Worm (Caenorhabditis elegans) whole organism, mixed stage, embryonic: ENCODE data around the gene W03C9.5.
A peak's percentile ranks its signal among the peaks of the same experiment; 100 is the strongest.

Experiments
- M03D4.4 ChIP-seq: sonication (generic microtip); optimal IDR thresholded peaks from 2 replicates; lab custom pipeline; 2017; ENCODE audit warnings: mild to moderate bottlenecking, missing genetic modification characterization, missing compliant biosample characterization
- bed-3 ChIP-seq: fragments of 200-800 bp; sonication (Bioruptor generic); optimal IDR thresholded peaks from 3 replicates; lab custom pipeline; 2018; ENCODE audit warnings: mild to moderate bottlenecking, missing genetic modification characterization, moderate library complexity, missing compliant biosample characterization
- blmp-1 ChIP-seq: fragments of 150-350 bp; optimal IDR thresholded peaks from 2 replicates; lab custom pipeline; 2014; ENCODE audit warnings: missing biosample characterization, missing genetic modification characterization
- ceh-39 ChIP-seq: fragments of 150-350 bp; optimal IDR thresholded peaks from 2 replicates; lab custom pipeline; 2014; ENCODE audit warnings: missing biosample characterization, missing genetic modification characterization
- ceh-83 ChIP-seq: fragments of 200-800 bp; sonication (Bioruptor generic); optimal IDR thresholded peaks from 2 replicates; lab custom pipeline; 2018; ENCODE audit warnings: mild to moderate bottlenecking, missing genetic modification characterization, missing compliant biosample characterization
- ces-1 ChIP-seq: fragments of 150-350 bp; optimal IDR thresholded peaks from 2 replicates; lab custom pipeline; 2014; ENCODE audit warnings: missing biosample characterization, missing genetic modification reagents, missing genetic modification characterization
- drap-1 ChIP-seq: fragments of 200-800 bp; sonication (Bioruptor generic); optimal IDR thresholded peaks from 3 replicates; lab custom pipeline; 2018; ENCODE audit warnings: mild to moderate bottlenecking, missing genetic modification characterization, missing compliant biosample characterization
- elt-1 ChIP-seq: sonication (generic microtip); optimal IDR thresholded peaks from 2 replicates; lab custom pipeline; 2017; ENCODE audit warnings: missing genetic modification characterization, mild to moderate bottlenecking, missing compliant biosample characterization, antibody characterized with exemption, moderate library complexity, borderline replicate concordance; ENCODE audit not compliant: insufficient read depth
- elt-3 ChIP-seq: fragments of 150-350 bp; optimal IDR thresholded peaks from 2 replicates; lab custom pipeline; 2014; ENCODE audit warnings: missing biosample characterization, missing genetic modification characterization
- flh-1 ChIP-seq: fragments of 200-800 bp; sonication (Bioruptor generic); optimal IDR thresholded peaks from 2 replicates; lab custom pipeline; 2018; ENCODE audit warnings: mild to moderate bottlenecking, missing genetic modification characterization, moderate library complexity, missing compliant biosample characterization
- ham-2 ChIP-seq: fragments of 200-800 bp; sonication (Bioruptor generic); optimal IDR thresholded peaks from 2 replicates; lab custom pipeline; 2018; ENCODE audit warnings: mild to moderate bottlenecking, missing genetic modification characterization, missing compliant biosample characterization
- hlh-1 ChIP-seq: fragments of 150-350 bp; optimal IDR thresholded peaks from 2 replicates; lab custom pipeline; 2014; ENCODE audit warnings: missing biosample characterization, missing genetic modification reagents, missing genetic modification characterization
- lsy-2 ChIP-seq: fragments of 150-350 bp; optimal IDR thresholded peaks from 2 replicates; lab custom pipeline; 2014; ENCODE audit warnings: missing biosample characterization, missing genetic modification characterization
- mab-5 ChIP-seq: fragments of 150-350 bp; optimal IDR thresholded peaks from 2 replicates; lab custom pipeline; 2014; ENCODE audit warnings: missing biosample characterization, missing genetic modification characterization
- mls-2 ChIP-seq: sonication (generic microtip); optimal IDR thresholded peaks from 2 replicates; lab custom pipeline; 2016; ENCODE audit warnings: mild to moderate bottlenecking, missing genetic modification characterization, moderate library complexity, missing compliant biosample characterization
- nhr-12 ChIP-seq: fragments of 150-350 bp; optimal IDR thresholded peaks from 2 replicates; lab custom pipeline; 2014; ENCODE audit warnings: missing biosample characterization, missing genetic modification characterization
- nhr-28 ChIP-seq: fragments of 150-350 bp; optimal IDR thresholded peaks from 2 replicates; lab custom pipeline; 2014; ENCODE audit warnings: missing biosample characterization, missing genetic modification characterization
- nhr-76 ChIP-seq: sonication (generic microtip); optimal IDR thresholded peaks from 2 replicates; lab custom pipeline; 2017; ENCODE audit warnings: missing biosample characterization, missing genetic modification characterization
- pha-4 ChIP-seq: fragments of 150-350 bp; optimal IDR thresholded peaks from 2 replicates; lab custom pipeline; 2018; ENCODE audit warnings: missing biosample characterization, missing genetic modification reagents, missing genetic modification characterization
- sem-2 ChIP-seq: fragments of 200-800 bp; sonication (Bioruptor generic); optimal IDR thresholded peaks from 2 replicates; lab custom pipeline; 2018; ENCODE audit warnings: mild to moderate bottlenecking, missing genetic modification characterization, missing compliant biosample characterization
- snpc-4 ChIP-seq: fragments of 150-350 bp; optimal IDR thresholded peaks from 2 replicates; lab custom pipeline; 2014; ENCODE audit warnings: missing biosample characterization, missing genetic modification characterization
- sptf-1 ChIP-seq: sonication (generic microtip); optimal IDR thresholded peaks from 2 replicates; lab custom pipeline; 2017; ENCODE audit warnings: mild to moderate bottlenecking, missing genetic modification characterization, moderate library complexity, missing compliant biosample characterization
- tbx-8 ChIP-seq: fragments of 200-800 bp; sonication (Bioruptor generic); optimal IDR thresholded peaks from 2 replicates; lab custom pipeline; 2018; ENCODE audit warnings: mild to moderate bottlenecking, missing genetic modification characterization, moderate library complexity, missing compliant biosample characterization
- unc-120 ChIP-seq: sonication (generic microtip); optimal IDR thresholded peaks from 2 replicates; lab custom pipeline; 2017; ENCODE audit warnings: missing genetic modification characterization, missing compliant biosample characterization; ENCODE audit not compliant: poor library complexity, severe bottlenecking
- unc-39 ChIP-seq: fragments of 150-350 bp; optimal IDR thresholded peaks from 2 replicates; lab custom pipeline; 2014; ENCODE audit warnings: missing biosample characterization, missing genetic modification characterization
- unc-62 ChIP-seq: fragments of 150-350 bp; optimal IDR thresholded peaks from 2 replicates; lab custom pipeline; 2014; ENCODE audit warnings: missing biosample characterization, missing genetic modification reagents, missing genetic modification characterization
- zip-8 ChIP-seq: fragments of 150-350 bp; optimal IDR thresholded peaks from 2 replicates; lab custom pipeline; 2014; ENCODE audit warnings: missing biosample characterization, missing genetic modification characterization
- ztf-11 ChIP-seq: fragments of 150-350 bp; optimal IDR thresholded peaks from 2 replicates; lab custom pipeline; 2014; ENCODE audit warnings: missing biosample characterization, missing genetic modification characterization

W03C9.5 gene

ce11 chrII:11954811-11955210, 12.5 kb downstream of the W03C9.5 start:
- TF ChIP-seq M03D4.4 (no peak), blmp-1 (tag; lab: Kevin White, UChicago) (no peak), sptf-1 (tag; lab: Kevin White, UChicago) (no peak), nhr-76 (no peak), mls-2 (tag; lab: Kevin White, UChicago) (no peak), ceh-83 (GFP tag; lab: Kevin White, UChicago) (no peak), nhr-28 (tag; lab: Kevin White, UChicago) (no peak), tbx-8 (GFP tag; lab: Kevin White, UChicago) (no peak)

DNA sequence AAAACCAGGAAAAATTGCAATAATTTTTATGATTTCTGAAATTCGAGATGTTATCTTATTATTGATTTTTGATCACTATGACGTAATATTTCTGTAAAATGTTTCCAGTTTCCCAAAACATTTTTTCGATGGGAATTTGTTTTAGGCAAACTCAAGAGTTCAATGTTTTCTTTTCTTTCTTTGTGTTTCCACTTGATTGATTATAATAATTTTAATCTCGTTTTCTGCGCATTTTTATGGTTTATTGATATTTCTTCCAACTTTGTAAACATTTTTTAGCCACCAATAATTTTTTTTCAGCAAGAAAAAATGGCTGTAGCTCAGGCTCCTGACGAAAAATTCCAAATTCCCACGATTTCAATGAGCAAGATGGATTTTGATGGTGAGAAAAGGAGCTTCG, 13.1 kb downstream of the W03C9.5 start, which contains the start of gene W03C9.6:
Gene W03C9.6 (plus strand): TSS at position 301 of the 400 bp plus-strand sequence.
- TF ChIP-seq zip-8 (tag; lab: Kevin White, UChicago) (peak; percentile 80), ces-1 (GFP tag; lab: Kevin White, UChicago) (no peak)

ce11 chrII:11952963-11953362, 14.4 kb downstream of the W03C9.5 start:
- TF ChIP-seq mls-2 (tag; lab: Kevin White, UChicago) (no peak), ceh-39 (no peak), sptf-1 (tag; lab: Kevin White, UChicago) (no peak), snpc-4 (tag; lab: Kevin White, UChicago) (no peak), ztf-11 (tag; lab: Kevin White, UChicago) (no peak), nhr-12 (tag; lab: Kevin White, UChicago) (no peak), sem-2 (GFP tag; lab: Kevin White, UChicago) (no peak), unc-62 (GFP tag; lab: Kevin White, UChicago) (no peak), lsy-2 (tag; lab: Kevin White, UChicago) (no peak), blmp-1 (tag; lab: Kevin White, UChicago) (no peak), tbx-8 (GFP tag; lab: Kevin White, UChicago) (no peak), flh-1 (GFP tag; lab: Kevin White, UChicago) (no peak), unc-120 (no peak), pha-4 (no peak), drap-1 (GFP tag; lab: Kevin White, UChicago) (no peak), unc-39 (tag; lab: Kevin White, UChicago) (no peak)

DNA sequence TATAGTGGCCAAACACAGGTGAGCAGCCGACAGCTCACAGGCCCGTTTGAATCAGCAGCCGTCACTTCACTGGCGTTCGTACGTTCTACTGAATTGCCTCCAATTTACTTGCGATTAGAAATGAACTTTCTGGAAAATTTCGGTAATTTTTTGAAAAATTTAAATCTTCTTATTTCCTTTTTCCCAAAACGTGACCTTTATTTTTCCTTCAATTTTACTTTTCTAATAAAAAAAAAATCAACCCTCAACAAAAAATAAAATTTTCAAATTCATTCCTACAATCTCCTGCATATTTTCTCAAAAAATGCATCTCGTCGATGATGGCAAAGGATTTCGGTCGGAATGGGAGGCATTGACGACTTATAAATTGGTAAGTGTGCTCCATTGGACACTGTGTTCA, 18.9 kb downstream of the W03C9.5 start, which contains the start of gene W03C9.8:
Gene W03C9.8 (plus strand): TSS at position 301 of the 400 bp plus-strand sequence.
- no peak for TF ChIP-seq elt-1 (tag; lab: Kevin White, UChicago)
- TF ChIP-seq ham-2 (GFP tag; lab: Kevin White, UChicago), result no peak

DNA sequence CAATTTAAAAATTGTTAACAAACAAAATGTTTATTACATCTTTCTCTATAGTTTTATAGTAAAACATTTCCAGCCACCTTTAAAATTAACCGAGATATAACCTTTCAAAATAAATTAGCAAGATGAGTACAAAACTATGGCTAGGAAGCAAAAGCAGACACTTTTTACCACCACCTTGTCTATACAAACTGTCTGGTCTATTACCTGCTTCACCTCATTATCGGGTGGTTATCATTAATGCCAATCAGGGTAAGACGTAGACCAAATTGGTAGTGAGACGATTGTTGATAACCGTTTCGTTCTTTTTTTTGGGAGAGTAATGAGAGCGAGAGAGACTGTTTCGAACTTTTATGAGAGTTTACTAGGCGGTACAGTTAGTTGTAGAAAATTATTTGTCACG, 31.0 kb downstream of the W03C9.5 start:
- TF ChIP-seq lsy-2 (tag; lab: Kevin White, UChicago), result no peak
- TF ChIP-seq nhr-28 (tag; lab: Kevin White, UChicago), result no peak
- no peak for TF ChIP-seq ham-2 (GFP tag; lab: Kevin White, UChicago)
- TF ChIP-seq sem-2 (GFP tag; lab: Kevin White, UChicago), result no peak
- TF ChIP-seq mls-2 (tag; lab: Kevin White, UChicago), result no peak
- no peak for TF ChIP-seq ces-1 (GFP tag; lab: Kevin White, UChicago)
- no peak for TF ChIP-seq M03D4.4
- no peak for TF ChIP-seq bed-3 (GFP tag; lab: Kevin White, UChicago)

ce11 chrII:11935266-11935665, 32.1 kb downstream of the W03C9.5 start, which contains the start of gene lin-29:
lin-29 (minus strand) TSS chrII:11935343.
- TF ChIP-seq zip-8 (tag; lab: Kevin White, UChicago) (no peak), hlh-1 (tag; lab: Kevin White, UChicago) (no peak), drap-1 (GFP tag; lab: Kevin White, UChicago) (no peak)
- TF ChIP-seq, all 35 proteins: peak for 0

DNA sequence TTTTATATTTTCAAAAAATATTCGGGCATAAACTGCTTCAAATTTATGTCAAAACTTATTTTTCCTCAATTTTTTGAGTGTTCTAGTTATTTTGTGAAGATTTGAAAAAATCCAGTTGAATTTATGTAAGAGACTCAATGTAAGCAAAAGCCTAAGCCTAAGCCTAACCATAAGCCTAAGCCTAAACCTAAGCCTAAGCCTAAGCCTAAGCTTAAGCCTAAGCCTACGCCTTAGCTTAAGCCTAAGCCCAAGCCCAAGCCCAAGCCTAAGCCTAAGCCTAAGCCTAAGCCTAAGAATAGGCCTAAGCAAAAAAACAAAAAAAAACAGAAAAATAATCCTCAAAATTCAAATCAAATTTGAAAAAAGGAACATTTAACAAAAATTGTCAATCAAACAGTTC, 37.2 kb downstream of the W03C9.5 start:
- no peak for TF ChIP-seq unc-39 (tag; lab: Kevin White, UChicago)
- no peak for TF ChIP-seq ceh-39
- TF ChIP-seq unc-62 (GFP tag; lab: Kevin White, UChicago), result no peak
- no peak for TF ChIP-seq ztf-11 (tag; lab: Kevin White, UChicago)
- no peak for TF ChIP-seq mab-5 (tag; lab: Kevin White, UChicago)
- TF ChIP-seq elt-1 (tag; lab: Kevin White, UChicago), result no peak
- no peak for TF ChIP-seq elt-3 (tag; lab: Kevin White, UChicago)
